Fruit fly (Drosophila melanogaster): Measurements from ENCODE around the gene MED14.
A peak's percentile ranks its signal among the peaks of the same experiment; 100 is the strongest.

The MED14 gene

DNA sequence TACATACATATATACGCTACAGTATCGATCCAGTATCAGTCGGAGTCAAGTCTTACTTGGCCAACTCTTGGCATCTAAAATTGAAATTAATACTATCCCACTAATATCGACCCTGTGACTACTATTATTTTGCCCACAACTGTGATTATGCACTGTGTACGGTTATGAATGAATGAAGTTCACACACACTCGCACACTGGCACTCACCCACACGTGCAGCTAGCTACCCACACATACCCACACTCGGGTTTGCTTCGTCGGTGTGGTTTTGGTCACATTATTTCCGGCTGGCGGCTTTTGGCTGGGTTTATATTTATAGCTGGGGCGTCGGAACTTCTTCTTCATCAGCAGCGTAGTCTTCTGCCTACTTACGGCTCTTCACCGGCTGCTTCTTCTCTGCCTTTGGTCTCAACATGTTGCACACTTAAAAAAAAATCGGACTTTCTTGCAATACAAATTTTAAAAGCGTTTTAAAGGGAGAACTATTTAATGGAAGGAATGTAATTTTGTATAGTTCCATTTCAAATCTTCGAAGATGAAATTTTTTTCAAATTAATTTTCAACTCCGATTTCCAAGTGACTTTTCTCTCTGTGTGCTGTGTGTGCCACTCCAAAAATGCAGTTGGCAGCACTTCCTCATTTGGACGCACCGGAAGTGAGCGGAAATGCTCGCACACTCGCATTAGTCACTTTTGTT lies 41.4 kb downstream of the MED14 start (continued):
- no peak for TF ChIP-seq Vsx2 (GFP tag; optimal IDR thresholded peaks at IDR 0.05; ENCODE audit: partially characterized antibody)
- TF ChIP-seq h (GFP tag; optimal IDR thresholded peaks at IDR 0.05), result peak; percentile 73

DNA sequence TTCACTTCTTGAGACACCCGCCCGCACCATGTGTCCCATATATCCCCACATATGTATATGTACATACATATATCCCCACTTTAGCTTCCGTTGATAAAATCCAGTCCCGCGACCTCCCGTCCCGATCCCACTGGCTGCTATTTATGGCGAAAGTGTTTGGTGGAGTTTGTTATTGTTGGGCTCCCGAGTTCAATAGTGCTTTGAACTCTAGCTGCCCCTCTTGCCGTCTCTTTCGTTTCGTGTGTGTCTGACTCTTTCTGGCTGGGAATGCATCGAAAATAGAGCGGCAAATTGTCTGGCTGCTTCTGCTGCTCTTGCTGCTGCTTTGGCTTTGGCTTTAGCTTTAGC lies 41.9 kb downstream of the MED14 start:
- TF ChIP-seq usp (GFP tag; optimal IDR thresholded peaks at IDR 0.05) (no peak), pan (optimal IDR thresholded peaks at IDR 0.05) (no peak), br (GFP tag; optimal IDR thresholded peaks at IDR 0.05) (no peak)

DNA sequence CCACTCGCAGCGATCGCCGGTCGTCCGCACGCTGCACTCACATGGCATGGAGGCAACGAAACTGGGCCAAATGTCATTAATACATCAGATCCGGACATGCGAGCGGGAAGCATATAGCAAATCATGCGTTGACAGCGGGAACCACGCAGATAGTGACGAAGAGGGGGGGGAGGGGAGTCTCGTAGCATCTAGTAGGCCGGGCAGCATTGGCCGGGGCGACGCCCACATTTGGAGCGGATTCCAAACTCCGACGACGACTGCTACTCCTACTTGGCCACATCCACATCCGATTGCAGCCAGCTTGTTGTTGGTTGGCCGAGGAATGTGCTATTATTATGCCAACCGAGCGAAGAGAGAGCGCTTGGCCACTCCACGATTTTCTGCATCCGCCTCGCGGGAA lies 42.5 kb downstream of the MED14 start:
- TF ChIP-seq lola (GFP tag; optimal IDR thresholded peaks at IDR 0.05), result no peak
- TF ChIP-seq woc (GFP tag; optimal IDR thresholded peaks at IDR 0.05), result no peak
- no peak for TF ChIP-seq tai (GFP tag; optimal IDR thresholded peaks at IDR 0.05)

DNA sequence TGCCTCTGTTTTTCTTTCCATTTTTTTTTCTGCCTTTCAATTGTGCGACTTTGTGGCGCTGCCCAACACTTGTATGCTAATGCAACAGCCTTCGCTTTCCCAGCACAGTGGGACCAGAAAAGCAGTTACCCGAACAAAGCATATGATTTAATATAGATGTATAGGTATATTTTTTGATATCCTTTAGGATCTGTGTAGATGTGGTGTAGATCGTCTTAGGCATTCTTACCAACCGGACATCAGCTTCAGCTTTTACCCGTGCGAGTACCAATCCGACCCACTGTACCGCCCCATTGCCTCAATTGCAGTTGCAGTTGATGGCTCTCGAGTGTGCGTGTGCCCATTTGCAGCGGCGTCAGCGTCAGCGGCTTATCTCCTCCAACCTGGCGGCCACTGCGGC lies 43.4 kb downstream of the MED14 start:
- no peak for TF ChIP-seq GATAd (GFP tag; optimal IDR thresholded peaks at IDR 0.05)
- TF ChIP-seq Dfd (GFP tag; optimal IDR thresholded peaks at IDR 0.05), result no peak
- TF ChIP-seq Sp1 (GFP tag; optimal IDR thresholded peaks at IDR 0.05), result no peak
- TF ChIP-seq Abd-B (GFP tag; optimal IDR thresholded peaks at IDR 0.05), result no peak
- TF ChIP-seq N (GFP tag; optimal IDR thresholded peaks at IDR 0.05), result no peak
- TF ChIP-seq Rel (GFP tag; optimal IDR thresholded peaks at IDR 0.05), result no peak
- TF ChIP-seq Rel (tag; optimal IDR thresholded peaks at IDR 0.05), result no peak
- TF ChIP-seq Hr78 (GFP tag; optimal IDR thresholded peaks at IDR 0.05), result no peak
- TF ChIP-seq dl (GFP tag; optimal IDR thresholded peaks at IDR 0.05; ENCODE audit: insufficient read depth in 1 of 2, partially characterized antibody in 2 of 2), result no peak
- TF ChIP-seq rgr (GFP tag; optimal IDR thresholded peaks at IDR 0.05), result peak; percentile 30
- TF ChIP-seq Hnf4 (GFP tag; optimal IDR thresholded peaks at IDR 0.05), result no peak
- peak; percentile 34 for TF ChIP-seq fru (GFP tag; optimal IDR thresholded peaks at IDR 0.05)
- no peak for TF ChIP-seq dsf (GFP tag; optimal IDR thresholded peaks at IDR 0.05; ENCODE audit: borderline replicate concordance)
- peak; percentile 10 for TF ChIP-seq h (GFP tag; optimal IDR thresholded peaks at IDR 0.05)
- TF ChIP-seq Mio (GFP tag; optimal IDR thresholded peaks at IDR 0.05), result no peak
- no peak for TF ChIP-seq tai (GFP tag; optimal IDR thresholded peaks at IDR 0.05)
- TF ChIP-seq usp (GFP tag; optimal IDR thresholded peaks at IDR 0.05), result no peak
- TF ChIP-seq ey (GFP tag; optimal IDR thresholded peaks at IDR 0.05), result peak; percentile 27
- no peak for TF ChIP-seq Dif (GFP tag; optimal IDR thresholded peaks at IDR 0.05; ENCODE audit: partially characterized antibody)
- no peak for TF ChIP-seq CrebA (GFP tag; optimal IDR thresholded peaks at IDR 0.05; ENCODE audit: borderline replicate concordance)
- no peak for TF ChIP-seq HLH106 (tag; optimal IDR thresholded peaks at IDR 0.05)
- no peak for TF ChIP-seq woc (GFP tag; optimal IDR thresholded peaks at IDR 0.05)
- no peak for TF ChIP-seq Jra (GFP tag; optimal IDR thresholded peaks at IDR 0.05)
- TF ChIP-seq dmrt93B (GFP tag; optimal IDR thresholded peaks at IDR 0.05), result no peak
- TF ChIP-seq br (GFP tag; optimal IDR thresholded peaks at IDR 0.05), result peak; percentile 24
- no peak for TF ChIP-seq lola (GFP tag; optimal IDR thresholded peaks at IDR 0.05)
- TF ChIP-seq Hr83 (GFP tag; optimal IDR thresholded peaks at IDR 0.05; ENCODE audit: poor library complexity, severe bottlenecking), result no peak
- TF ChIP-seq CG32264 (GFP tag; optimal IDR thresholded peaks at IDR 0.05), result no peak
- TF ChIP-seq Myc (optimal IDR thresholded peaks at IDR 0.05), result no peak
- TF ChIP-seq Vsx2 (GFP tag; optimal IDR thresholded peaks at IDR 0.05; ENCODE audit: partially characterized antibody), result no peak
- no peak for TF ChIP-seq pan (optimal IDR thresholded peaks at IDR 0.05)
- no peak for TF ChIP-seq sage (GFP tag; optimal IDR thresholded peaks at IDR 0.05)
- no peak for TF ChIP-seq jim (GFP tag; optimal IDR thresholded peaks at IDR 0.05)
- no peak for TF ChIP-seq sv (GFP tag; optimal IDR thresholded peaks at IDR 0.05)
- no peak for TF ChIP-seq brk (GFP tag; optimal IDR thresholded peaks at IDR 0.05)
- TF ChIP-seq OdsH (GFP tag; optimal IDR thresholded peaks at IDR 0.05), result peak; percentile 3
- TF ChIP-seq CG9705 (GFP tag; optimal IDR thresholded peaks at IDR 0.05), result no peak
- TF ChIP-seq foxo (GFP tag; optimal IDR thresholded peaks at IDR 0.05), result peak in 1 of 2 experiments; percentile 36
- TF ChIP-seq psq (GFP tag; optimal IDR thresholded peaks at IDR 0.05), result no peak
